Fruit fly (Drosophila melanogaster) whole organism, embryonic: ENCODE data around the gene CG10055.
A peak's percentile ranks its signal among the peaks of the same experiment; 100 is the strongest.

Experiments
- CG10462 ChIP-seq: fragments of 200-800 bp; sonication (Bioruptor generic); optimal IDR thresholded peaks from 2 replicates; lab custom pipeline; 2016; ENCODE audit warnings: missing biosample characterization, missing genetic modification characterization
- CG11504 ChIP-seq: fragments of 200-800 bp; sonication (Bioruptor generic); optimal IDR thresholded peaks from 3 replicates; lab custom pipeline; 2019; ENCODE audit warnings: missing biosample characterization, mild to moderate bottlenecking, missing genetic modification characterization, moderate library complexity
- CG11696 ChIP-seq: fragments of 200-800 bp; sonication (Bioruptor generic); IDR thresholded peaks from 2 replicates; pipeline ENCODE4 v1.3.6; 2022; ENCODE audit warnings: missing biosample characterization, missing genetic modification characterization
- CG12236 ChIP-seq: fragments of 200-800 bp; sonication (Bioruptor generic); optimal IDR thresholded peaks from 2 replicates; lab custom pipeline; 2016; ENCODE audit warnings: missing biosample characterization, missing genetic modification characterization
- CG13624 ChIP-seq: fragments of 200-800 bp; sonication (Bioruptor generic); optimal IDR thresholded peaks from 2 replicates; lab custom pipeline; 2016; ENCODE audit warnings: missing biosample characterization, missing genetic modification characterization
- CG1529 ChIP-seq: fragments of 200-800 bp; sonication (Bioruptor generic); optimal IDR thresholded peaks from 3 replicates; lab custom pipeline; 2018; ENCODE audit warnings: missing biosample characterization, missing genetic modification characterization
- CG15479 ChIP-seq: fragments of 200-800 bp; sonication (Bioruptor generic); optimal IDR thresholded peaks from 3 replicates; lab custom pipeline; 2019; ENCODE audit warnings: missing biosample characterization, mild to moderate bottlenecking, missing genetic modification characterization, moderate library complexity
- CG1603 ChIP-seq: fragments of 200-800 bp; sonication (Bioruptor generic); optimal IDR thresholded peaks from 2 replicates; lab custom pipeline; 2019; ENCODE audit warnings: missing biosample characterization, mild to moderate bottlenecking, missing genetic modification characterization, moderate library complexity
- CG16779 ChIP-seq: fragments of 200-800 bp; sonication (Bioruptor generic); IDR thresholded peaks from 2 replicates; pipeline ENCODE4 v1.3.6; 2022; ENCODE audit warnings: missing biosample characterization, missing genetic modification characterization
- CG17359 ChIP-seq: fragments of 200-800 bp; sonication (Bioruptor generic); optimal IDR thresholded peaks from 3 replicates; lab custom pipeline; 2018; ENCODE audit warnings: missing biosample characterization, mild to moderate bottlenecking, missing genetic modification characterization, moderate library complexity
- CG17361 ChIP-seq: fragments of 200-800 bp; sonication (Bioruptor generic); IDR thresholded peaks from 3 replicates; pipeline ENCODE4 v1.3.6; 2022; ENCODE audit warnings: missing biosample characterization, missing genetic modification characterization
- CG17568 ChIP-seq: fragments of 200-800 bp; sonication (Bioruptor generic); optimal IDR thresholded peaks from 2 replicates; lab custom pipeline; 2018; ENCODE audit warnings: missing biosample characterization, mild to moderate bottlenecking, missing genetic modification characterization, moderate library complexity
- CG17612 ChIP-seq: fragments of 200-800 bp; sonication (Bioruptor generic); IDR thresholded peaks from 2 replicates; pipeline ENCODE4 v1.3.6; 2022; ENCODE audit warnings: missing biosample characterization, missing genetic modification characterization
- CG17829 ChIP-seq: fragments of 200-800 bp; optimal IDR thresholded peaks from 2 replicates; lab custom pipeline; 2019; ENCODE audit warnings: missing biosample characterization, mild to moderate bottlenecking, missing genetic modification characterization, moderate library complexity
- CG2875 ChIP-seq: fragments of 200-800 bp; sonication (Bioruptor generic); optimal IDR thresholded peaks from 2 replicates; lab custom pipeline; 2017; ENCODE audit warnings: missing biosample characterization, mild to moderate bottlenecking, missing genetic modification characterization, missing genetic modification reagents
- CG3726 ChIP-seq: fragments of 200-800 bp; sonication (Bioruptor generic); IDR thresholded peaks from 3 replicates; pipeline ENCODE4, ENCODE4 v1.3.6; 2022; ENCODE audit warnings: missing biosample characterization, missing genetic modification characterization
- CG3995 ChIP-seq: fragments of 200-800 bp; sonication (Bioruptor generic); optimal IDR thresholded peaks from 3 replicates; lab custom pipeline; 2016; ENCODE audit warnings: missing biosample characterization, missing genetic modification characterization
- CG4617 ChIP-seq: fragments of 200-800 bp; sonication (Bioruptor generic); optimal IDR thresholded peaks from 3 replicates; lab custom pipeline; 2016; ENCODE audit warnings: missing biosample characterization, missing genetic modification characterization, borderline replicate concordance
- CG4730 ChIP-seq: fragments of 200-800 bp; sonication (Bioruptor generic); IDR thresholded peaks from 2 replicates; pipeline ENCODE4 v1.3.6; 2022; ENCODE audit warnings: missing biosample characterization, missing genetic modification characterization
- CG4820 ChIP-seq: fragments of 200-800 bp; sonication (Bioruptor generic); optimal IDR thresholded peaks from 3 replicates; lab custom pipeline; 2016; ENCODE audit warnings: missing biosample characterization, missing genetic modification characterization
- CG7357 ChIP-seq: fragments of 200-800 bp; sonication (Bioruptor generic); IDR thresholded peaks from 3 replicates; pipeline ENCODE4 v1.3.6; 2022; ENCODE audit warnings: missing biosample characterization, missing genetic modification characterization
- CG7556 ChIP-seq: fragments of 200-800 bp; sonication (Bioruptor generic); optimal IDR thresholded peaks from 2 replicates; lab custom pipeline; 2017; ENCODE audit warnings: missing biosample characterization, mild to moderate bottlenecking, missing genetic modification characterization
- CG9727 ChIP-seq: fragments of 200-800 bp; sonication (Bioruptor generic); optimal IDR thresholded peaks from 3 replicates; lab custom pipeline; 2017; ENCODE audit warnings: missing biosample characterization, mild to moderate bottlenecking, missing genetic modification characterization
- CG9797 ChIP-seq: fragments of 200-800 bp; sonication (Bioruptor generic); optimal IDR thresholded peaks from 3 replicates; lab custom pipeline; 2018; ENCODE audit warnings: missing biosample characterization, mild to moderate bottlenecking, missing genetic modification characterization
- D ChIP-seq, 2 experiments: fragments of 200-800 bp in 1 of 2; fragments of >200 bp in 1 of 2; sonication (Bioruptor generic) in 1 of 2; optimal IDR thresholded peaks; 2 replicates in 1 of 2; 3 replicates in 1 of 2; lab custom pipeline; 2017; ENCODE audit warnings: mild to moderate bottlenecking in 1 of 2, missing biosample characterization in 1 of 2, missing genetic modification characterization in 1 of 2, missing genetic modification reagents in 1 of 2
- Kr ChIP-seq: fragments of 200-800 bp; sonication (Bioruptor generic); optimal IDR thresholded peaks from 2 replicates; lab custom pipeline; 2017; ENCODE audit warnings: missing biosample characterization, mild to moderate bottlenecking, missing genetic modification characterization
- NFAT ChIP-seq: fragments of 200-800 bp; sonication (Bioruptor generic); IDR thresholded peaks from 2 replicates; pipeline ENCODE4 v1.3.6; 2022; ENCODE audit warnings: missing biosample characterization, missing genetic modification characterization
- Nf-YB ChIP-seq: fragments of 200-800 bp; sonication (Bioruptor generic); optimal IDR thresholded peaks from 3 replicates; lab custom pipeline; 2019; ENCODE audit warnings: missing biosample characterization, mild to moderate bottlenecking, missing genetic modification characterization, moderate library complexity
- Nf-YC ChIP-seq: fragments of 200-800 bp; optimal IDR thresholded peaks from 3 replicates; lab custom pipeline; 2019; ENCODE audit warnings: missing biosample characterization, mild to moderate bottlenecking, missing genetic modification characterization, moderate library complexity
- Pdp1 ChIP-seq, 2 experiments: fragments of 200-800 bp; sonication (Bioruptor generic); optimal IDR thresholded peaks; 3 replicates each; lab custom pipeline; 2016; ENCODE audit warnings: missing biosample characterization in 2 of 2, missing genetic modification characterization in 2 of 2, mild to moderate bottlenecking in 1 of 2, moderate library complexity in 1 of 2
- Ptx1 ChIP-seq: fragments of 200-800 bp; sonication (Bioruptor generic); IDR thresholded peaks from 2 replicates; pipeline ENCODE4 v1.3.6; 2022; ENCODE audit warnings: missing biosample characterization, missing genetic modification characterization
- Side ChIP-seq: fragments of 200-800 bp; sonication (Bioruptor generic); optimal IDR thresholded peaks from 2 replicates; lab custom pipeline; 2016; ENCODE audit warnings: missing biosample characterization, missing genetic modification characterization
- Xbp1 ChIP-seq: fragments of 200-800 bp; sonication (Bioruptor generic); optimal IDR thresholded peaks from 3 replicates; lab custom pipeline; 2016; ENCODE audit warnings: missing biosample characterization, mild to moderate bottlenecking, missing genetic modification characterization
- crc ChIP-seq: fragments of 200-800 bp; sonication (Bioruptor generic); optimal IDR thresholded peaks from 2 replicates; lab custom pipeline; 2016; ENCODE audit warnings: missing biosample characterization, missing genetic modification characterization
- cwo ChIP-seq: fragments of 200-800 bp; sonication (Bioruptor generic); optimal IDR thresholded peaks from 3 replicates; lab custom pipeline; 2017; ENCODE audit warnings: missing biosample characterization, missing genetic modification characterization, mild to moderate bottlenecking, moderate library complexity, missing genetic modification reagents
- dati ChIP-seq: fragments of 200-800 bp; sonication (Bioruptor generic); IDR thresholded peaks from 2 replicates; pipeline ENCODE4 v1.3.6; 2022; ENCODE audit warnings: missing biosample characterization, missing genetic modification characterization
- esg ChIP-seq: fragments of 200-800 bp; sonication (Bioruptor generic); conservative IDR thresholded peaks from 2 replicates; pipeline ENCODE4 v1.3.6; 2022; ENCODE audit warnings: missing biosample characterization, missing genetic modification characterization
- gcm ChIP-seq: fragments of 200-800 bp; sonication (Bioruptor generic); optimal IDR thresholded peaks from 2 replicates; lab custom pipeline; 2019; ENCODE audit warnings: missing biosample characterization, mild to moderate bottlenecking, missing genetic modification characterization, moderate library complexity
- mam ChIP-seq: fragments of 200-800 bp; sonication (Bioruptor generic); optimal IDR thresholded peaks from 3 replicates; lab custom pipeline; 2016; ENCODE audit warnings: missing biosample characterization, missing genetic modification characterization
- mld ChIP-seq: fragments of 200-800 bp; sonication (Bioruptor generic); IDR thresholded peaks from 3 replicates; pipeline ENCODE4 v1.3.6; 2022; ENCODE audit warnings: missing biosample characterization, missing genetic modification characterization; ENCODE audit not compliant: partially characterized antibody
- odd ChIP-seq: fragments of 200-800 bp; sonication (Bioruptor generic); optimal IDR thresholded peaks from 2 replicates; lab custom pipeline; 2017; ENCODE audit warnings: missing biosample characterization, mild to moderate bottlenecking, missing genetic modification characterization
- otp ChIP-seq: fragments of 200-800 bp; sonication (Bioruptor generic); IDR thresholded peaks from 3 replicates; pipeline ENCODE4, ENCODE4 v1.3.6; 2022; ENCODE audit warnings: missing biosample characterization, missing genetic modification characterization
- pfk ChIP-seq: fragments of 200-800 bp; sonication (Bioruptor generic); optimal IDR thresholded peaks from 2 replicates; lab custom pipeline; 2018; ENCODE audit warnings: missing biosample characterization, mild to moderate bottlenecking, missing genetic modification characterization, moderate library complexity
- phol ChIP-seq: fragments of 200-800 bp; sonication (Bioruptor generic); optimal IDR thresholded peaks from 3 replicates; lab custom pipeline; 2018; ENCODE audit warnings: missing biosample characterization, mild to moderate bottlenecking, missing genetic modification characterization, moderate library complexity
- schlank ChIP-seq: fragments of 200-800 bp; sonication (Bioruptor generic); optimal IDR thresholded peaks from 2 replicates; lab custom pipeline; 2018; ENCODE audit warnings: missing biosample characterization, mild to moderate bottlenecking, missing genetic modification characterization
- seq ChIP-seq: fragments of 200-800 bp; sonication (Bioruptor generic); IDR thresholded peaks from 2 replicates; pipeline ENCODE4 v1.3.6; 2022; ENCODE audit warnings: missing biosample characterization, missing genetic modification characterization
- tio ChIP-seq: fragments of 200-800 bp; sonication (Bioruptor generic); optimal IDR thresholded peaks from 2 replicates; lab custom pipeline; 2017; ENCODE audit warnings: missing biosample characterization, missing genetic modification characterization, inconsistent platforms
- zf30C ChIP-seq: fragments of 200-800 bp; sonication (Bioruptor generic); optimal IDR thresholded peaks from 3 replicates; lab custom pipeline; 2018; ENCODE audit warnings: missing biosample characterization, mild to moderate bottlenecking, missing genetic modification characterization

Gene CG10055

dm6 chr3R:7150544-7151406 lies 35.7 kb downstream of the CG10055 start, which contains the start of the genes gfzf and Sas-4 (continued):
- TF ChIP-seq CG12236 (GFP tag; lab: Kevin White, UChicago) (no peak), CG3995 (peak; percentile 39), CG11696 (GFP tag; lab: Robert Waterston, UW) (0 out of 2 replicates have a peak, but pooled peaks have one; percentile 35), Ptx1 (GFP tag; lab: Robert Waterston, UW) (peak; percentile 73), CG7357 (GFP tag; lab: Robert Waterston, UW) (peak; percentile 46; the same call in 1 of the 3 replicates), CG15479 (GFP tag; lab: Kevin White, UChicago) (peak; percentile 6), Kr (GFP tag; lab: Kevin White, UChicago) (no peak), esg (GFP tag; lab: Robert Waterston, UW) (peak; percentile 74), otp (GFP tag; lab: Robert Waterston, UW) (0 out of 3 replicates have a peak, but pooled peaks have one; percentile 16), CG4617 (peak; percentile 81), phol (tag; lab: Kevin White, UChicago) (peak; percentile 75), cwo (no peak), CG7556 (GFP tag; lab: Kevin White, UChicago) (peak; percentile 44), D (optimal IDR thresholded peaks at IDR 0.05; lab: Kevin White, UChicago) (no peak), D (GFP tag; optimal IDR thresholded peaks at IDR 0.05; lab: Kevin White, UChicago) (peak; percentile 53), CG1603 (tag; lab: Kevin White, UChicago) (no peak), CG17568 (GFP tag; lab: Kevin White, UChicago) (no peak), dati (GFP tag; lab: Robert Waterston, UW) (no peak), pfk (GFP tag; lab: Kevin White, UChicago) (no peak), CG17612 (GFP tag; lab: Robert Waterston, UW) (no peak), crc (GFP tag; lab: Kevin White, UChicago) (no peak), NFAT (GFP tag; lab: Robert Waterston, UW) (peak; percentile 54), CG17829 (tag; lab: Kevin White, UChicago) (peak; percentile 44), schlank (tag; lab: Kevin White, UChicago) (no peak), CG17359 (peak; percentile 48), odd (GFP tag; lab: Kevin White, UChicago) (no peak), CG4820 (GFP tag; lab: Kevin White, UChicago) (peak; percentile 22), Side (GFP tag; lab: Kevin White, UChicago) (peak; percentile 39), CG4730 (GFP tag; lab: Robert Waterston, UW) (no peak), CG13624 (peak; percentile 3), CG2875 (GFP tag; lab: Kevin White, UChicago) (peak; percentile 40), seq (GFP tag; lab: Robert Waterston, UW) (peak; percentile 58), gcm (GFP tag; lab: Kevin White, UChicago) (no peak), Xbp1 (GFP tag; lab: Kevin White, UChicago) (peak; percentile 81), Nf-YC (tag; lab: Kevin White, UChicago) (peak; percentile 34), Nf-YB (GFP tag; lab: Kevin White, UChicago) (no peak), zf30C (GFP tag; lab: Kevin White, UChicago) (no peak), CG9797 (GFP tag; lab: Kevin White, UChicago) (peak; percentile 43), tio (GFP tag; lab: Kevin White, UChicago) (no peak), CG3726 (GFP tag; lab: Robert Waterston, UW) (peak; percentile 55; the same call in 2 of the 3 replicates), CG10462 (GFP tag; lab: Kevin White, UChicago) (peak; percentile 7), mld (no peak), Pdp1 (GFP tag; optimal IDR thresholded peaks at IDR 0.05; lab: Kevin White, UChicago) (peak; percentile 9 to 58), CG1529 (GFP tag; lab: Kevin White, UChicago) (no peak), CG16779 (GFP tag; lab: Robert Waterston, UW) (no peak), CG11504 (tag; lab: Kevin White, UChicago) (no peak), CG9727 (GFP tag; lab: Kevin White, UChicago) (peak; percentile 68), mam (GFP tag; lab: Kevin White, UChicago) (peak; percentile 57), CG17361 (peak; percentile 82)
